Fruit fly (Drosophila melanogaster) whole organism, embryonic: ENCODE measurements around the gene grim.

Experiments used
- Ada2b ChIP-seq: fragments of 200-800 bp; sonication (Bioruptor generic); IDR thresholded peaks from 2 replicates; pipeline ENCODE4 v1.3.6; 2022; ENCODE audit warnings: missing biosample characterization, missing genetic modification characterization
- Asciz ChIP-seq: fragments of 200-800 bp; sonication (Bioruptor generic); optimal IDR thresholded peaks from 2 replicates; lab custom pipeline; 2017; ENCODE audit warnings: missing biosample characterization, mild to moderate bottlenecking, missing genetic modification characterization, missing genetic modification reagents
- Atf3 ChIP-seq: fragments of 200-800 bp; sonication (Bioruptor generic); optimal IDR thresholded peaks from 3 replicates; lab custom pipeline; 2016; ENCODE audit warnings: missing biosample characterization, missing genetic modification characterization
- CG13894 ChIP-seq: fragments of 200-800 bp; sonication (Bioruptor generic); optimal IDR thresholded peaks from 3 replicates; lab custom pipeline; 2018; ENCODE audit warnings: missing biosample characterization, mild to moderate bottlenecking, missing genetic modification characterization, moderate library complexity
- CG1602 ChIP-seq: fragments of 200-800 bp; sonication (Bioruptor generic); optimal IDR thresholded peaks from 3 replicates; lab custom pipeline; 2016; ENCODE audit warnings: missing biosample characterization, missing genetic modification characterization
- CG17186 ChIP-seq: fragments of 200-800 bp; sonication (Bioruptor generic); optimal IDR thresholded peaks from 3 replicates; lab custom pipeline; 2017; ENCODE audit warnings: missing biosample characterization, missing genetic modification reagents, missing genetic modification characterization
- CG17361 ChIP-seq: fragments of 200-800 bp; sonication (Bioruptor generic); IDR thresholded peaks from 3 replicates; pipeline ENCODE4 v1.3.6; 2022; ENCODE audit warnings: missing biosample characterization, missing genetic modification characterization
- CG18476 ChIP-seq: fragments of 200-800 bp; sonication (Bioruptor generic); optimal IDR thresholded peaks from 2 replicates; lab custom pipeline; 2016; ENCODE audit warnings: missing biosample characterization, mild to moderate bottlenecking, missing genetic modification characterization
- CG32767 ChIP-seq: fragments of 200-800 bp; sonication (Bioruptor generic); IDR thresholded peaks from 2 replicates; pipeline ENCODE4 v1.3.6; 2022; ENCODE audit warnings: missing biosample characterization, missing genetic modification characterization
- CG32772 ChIP-seq: fragments of 200-800 bp; sonication (Bioruptor generic); IDR thresholded peaks from 2 replicates; pipeline ENCODE4 v1.3.6; 2022; ENCODE audit warnings: missing biosample characterization, missing genetic modification characterization
- CG3281 ChIP-seq: fragments of 200-800 bp; sonication (Bioruptor generic); optimal IDR thresholded peaks from 3 replicates; lab custom pipeline; 2017; ENCODE audit warnings: missing biosample characterization, mild to moderate bottlenecking, missing genetic modification characterization
- CG34224 ChIP-seq: fragments of 200-800 bp; sonication (Bioruptor generic); IDR thresholded peaks from 3 replicates; pipeline ENCODE4 v1.3.6; 2022; ENCODE audit warnings: missing biosample characterization, missing genetic modification characterization; ENCODE audit not compliant: partially characterized antibody
- CG4617 ChIP-seq: fragments of 200-800 bp; sonication (Bioruptor generic); optimal IDR thresholded peaks from 3 replicates; lab custom pipeline; 2016; ENCODE audit warnings: missing biosample characterization, missing genetic modification characterization, borderline replicate concordance
- CG6854 ChIP-seq: fragments of 200-800 bp; sonication (Bioruptor generic); optimal IDR thresholded peaks from 3 replicates; lab custom pipeline; 2017; ENCODE audit warnings: missing biosample characterization, mild to moderate bottlenecking, missing genetic modification characterization
- CG8290 ChIP-seq, 3 experiments: fragments of 200-800 bp; sonication (Bioruptor generic); optimal IDR thresholded peaks; 2 replicates each; lab custom pipeline; 2016 to 2019; ENCODE audit warnings: missing biosample characterization in 3 of 3, missing genetic modification characterization in 3 of 3, mild to moderate bottlenecking in 2 of 3, moderate library complexity in 1 of 3
- CG8388 ChIP-seq: fragments of 200-800 bp; sonication (Bioruptor generic); optimal IDR thresholded peaks from 2 replicates; lab custom pipeline; 2019; ENCODE audit warnings: missing biosample characterization, mild to moderate bottlenecking, missing genetic modification characterization, moderate library complexity
- CG9437 ChIP-seq: fragments of 200-800 bp; sonication (Bioruptor generic); optimal IDR thresholded peaks from 2 replicates; lab custom pipeline; 2018; ENCODE audit warnings: missing biosample characterization, mild to moderate bottlenecking, missing genetic modification characterization
- CTCF ChIP-seq: fragments of 200-800 bp; sonication (Bioruptor generic); optimal IDR thresholded peaks from 2 replicates; lab custom pipeline; 2017; ENCODE audit warnings: missing biosample characterization, mild to moderate bottlenecking, missing genetic modification characterization, moderate library complexity
- Chrac-16 ChIP-seq: fragments of 200-800 bp; sonication (Bioruptor generic); optimal IDR thresholded peaks from 3 replicates; lab custom pipeline; 2016; ENCODE audit warnings: missing biosample characterization, missing genetic modification characterization
- D19A ChIP-seq: fragments of 200-800 bp; optimal IDR thresholded peaks from 3 replicates; lab custom pipeline; 2019; ENCODE audit warnings: missing biosample characterization, mild to moderate bottlenecking, missing genetic modification characterization, moderate library complexity
- Dbx ChIP-seq: fragments of 200-800 bp; sonication (Bioruptor generic); IDR thresholded peaks from 3 replicates; pipeline ENCODE4 v1.3.6; 2022; ENCODE audit warnings: missing biosample characterization, missing genetic modification characterization
- ERR ChIP-seq: fragments of 200-800 bp; sonication (Bioruptor generic); optimal IDR thresholded peaks from 2 replicates; lab custom pipeline; 2016; ENCODE audit warnings: missing biosample characterization, missing genetic modification characterization
- HmgD ChIP-seq: fragments of 200-800 bp; sonication (Bioruptor generic); optimal IDR thresholded peaks from 3 replicates; lab custom pipeline; 2016; ENCODE audit warnings: missing biosample characterization, missing genetic modification characterization
- HmgZ ChIP-seq: fragments of 200-800 bp; sonication (Bioruptor generic); optimal IDR thresholded peaks from 2 replicates; lab custom pipeline; 2018; ENCODE audit warnings: missing biosample characterization, mild to moderate bottlenecking, missing genetic modification characterization
- MBD-R2 ChIP-seq: fragments of 200-800 bp; sonication (Bioruptor generic); IDR thresholded peaks from 2 replicates; pipeline ENCODE4 v1.3.6; 2022; ENCODE audit warnings: missing biosample characterization, missing genetic modification characterization
- NFAT ChIP-seq: fragments of 200-800 bp; sonication (Bioruptor generic); IDR thresholded peaks from 2 replicates; pipeline ENCODE4 v1.3.6; 2022; ENCODE audit warnings: missing biosample characterization, missing genetic modification characterization
- Optix ChIP-seq: fragments of 200-800 bp; sonication (Bioruptor generic); IDR thresholded peaks from 3 replicates; pipeline ENCODE4 v1.3.6; 2022; ENCODE audit warnings: missing biosample characterization, missing genetic modification characterization
- Rx ChIP-seq: fragments of 200-800 bp; sonication (Bioruptor generic); IDR thresholded peaks from 2 replicates; pipeline ENCODE4 v1.3.6; 2022; ENCODE audit warnings: missing biosample characterization, missing genetic modification characterization
- Taf1 ChIP-seq: fragments of 200-800 bp; sonication (Bioruptor generic); IDR thresholded peaks from 2 replicates; pipeline ENCODE4 v1.3.6; 2022; ENCODE audit warnings: missing biosample characterization, missing genetic modification characterization
- Xrp1 ChIP-seq: fragments of 200-800 bp; sonication (Bioruptor generic); IDR thresholded peaks from 2 replicates; pipeline ENCODE4 v1.3.6; 2022; ENCODE audit warnings: missing biosample characterization, missing genetic modification characterization
- abd-A ChIP-seq: fragments of 200-800 bp; sonication (Bioruptor generic); optimal IDR thresholded peaks from 3 replicates; lab custom pipeline; 2019; ENCODE audit warnings: missing biosample characterization, mild to moderate bottlenecking, missing genetic modification characterization, moderate library complexity
- ap ChIP-seq: fragments of 200-800 bp; sonication (Bioruptor generic); IDR thresholded peaks from 2 replicates; pipeline ENCODE4 v1.3.6; 2022; ENCODE audit warnings: missing biosample characterization, missing genetic modification characterization
- ara ChIP-seq: fragments of 200-800 bp; sonication (Bioruptor generic); IDR thresholded peaks from 2 replicates; pipeline ENCODE4 v1.3.6; 2022; ENCODE audit warnings: missing biosample characterization, missing genetic modification characterization
- cas ChIP-seq: fragments of 200-800 bp; sonication (Bioruptor generic); IDR thresholded peaks from 2 replicates; pipeline ENCODE4 v1.3.6; 2022; ENCODE audit warnings: missing biosample characterization, missing genetic modification characterization
- crp ChIP-seq, 2 experiments: fragments of 200-800 bp; sonication (Bioruptor generic); optimal IDR thresholded peaks; 2 replicates in 1 of 2; 3 replicates in 1 of 2; lab custom pipeline; 2017; ENCODE audit warnings: missing biosample characterization in 2 of 2, missing genetic modification characterization in 2 of 2, mild to moderate bottlenecking in 1 of 2, moderate library complexity in 1 of 2
- dmrt11E ChIP-seq: fragments of 200-800 bp; sonication (Bioruptor generic); optimal IDR thresholded peaks from 3 replicates; lab custom pipeline; 2018; ENCODE audit warnings: missing biosample characterization, mild to moderate bottlenecking, missing genetic modification characterization, moderate library complexity
- ems ChIP-seq: fragments of 200-800 bp; sonication (Bioruptor generic); optimal IDR thresholded peaks from 3 replicates; lab custom pipeline; 2016; ENCODE audit warnings: missing biosample characterization, missing genetic modification characterization
- jigr1 ChIP-seq: fragments of 200-800 bp; sonication (Bioruptor generic); IDR thresholded peaks from 3 replicates; pipeline ENCODE4 v1.3.6; 2022; ENCODE audit warnings: missing biosample characterization, missing genetic modification characterization
- lbe ChIP-seq: fragments of 200-800 bp; sonication (Bioruptor generic); optimal IDR thresholded peaks from 2 replicates; lab custom pipeline; 2016; ENCODE audit warnings: missing biosample characterization, mild to moderate bottlenecking, missing genetic modification characterization
- otp ChIP-seq: fragments of 200-800 bp; sonication (Bioruptor generic); IDR thresholded peaks from 3 replicates; pipeline ENCODE4, ENCODE4 v1.3.6; 2022; ENCODE audit warnings: missing biosample characterization, missing genetic modification characterization
- pb ChIP-seq: fragments of 200-800 bp; sonication (Bioruptor generic); optimal IDR thresholded peaks from 3 replicates; lab custom pipeline; 2016; ENCODE audit warnings: missing biosample characterization, missing genetic modification characterization
- pita ChIP-seq: fragments of 200-800 bp; sonication (Bioruptor generic); optimal IDR thresholded peaks from 2 replicates; lab custom pipeline; 2017; ENCODE audit warnings: missing biosample characterization, mild to moderate bottlenecking, missing genetic modification characterization
- sc ChIP-seq, 3 experiments: fragments of >200 bp in 2 of 3; fragments of 200-800 bp in 1 of 3; sonication (Bioruptor generic) in 1 of 3; optimal IDR thresholded peaks; 2 replicates in 2 of 3; 3 replicates in 1 of 3; lab custom pipeline; 2017; ENCODE audit warnings: mild to moderate bottlenecking in 1 of 3, missing biosample characterization in 1 of 3, missing genetic modification characterization in 1 of 3, missing genetic modification reagents in 1 of 3
- sim ChIP-seq: fragments of 200-800 bp; sonication (Bioruptor generic); IDR thresholded peaks from 2 replicates; pipeline ENCODE4 v1.3.6; 2022; ENCODE audit warnings: missing biosample characterization, missing genetic modification characterization
- tin ChIP-seq: fragments of 200-800 bp; sonication (Bioruptor generic); optimal IDR thresholded peaks from 3 replicates; lab custom pipeline; 2016; ENCODE audit warnings: missing biosample characterization, missing genetic modification characterization
- twi ChIP-seq: fragments of 200-800 bp; optimal IDR thresholded peaks from 2 replicates; lab custom pipeline; 2019; ENCODE audit warnings: missing biosample characterization, mild to moderate bottlenecking, missing genetic modification characterization, moderate library complexity
- vnd ChIP-seq: fragments of 200-800 bp; sonication (Bioruptor generic); IDR thresholded peaks from 3 replicates; pipeline ENCODE4 v1.3.6; 2022; ENCODE audit warnings: missing biosample characterization, missing genetic modification characterization; ENCODE audit not compliant: partially characterized antibody
- z ChIP-seq: fragments of 200-800 bp; sonication (Bioruptor generic); IDR thresholded peaks from 3 replicates; pipeline ENCODE4 v1.3.6; 2022; ENCODE audit warnings: missing biosample characterization, missing genetic modification characterization
- zen ChIP-seq: fragments of 200-800 bp; sonication (Bioruptor generic); optimal IDR thresholded peaks from 3 replicates; lab custom pipeline; 2018; ENCODE audit warnings: missing biosample characterization, mild to moderate bottlenecking, missing genetic modification characterization, moderate library complexity
- zen2 ChIP-seq: fragments of 200-800 bp; sonication (Bioruptor generic); IDR thresholded peaks from 3 replicates; pipeline ENCODE4 v1.3.6; 2022; ENCODE audit warnings: missing biosample characterization, missing genetic modification characterization; ENCODE audit not compliant: partially characterized antibody

grim gene

dm6 chr3L:18349090-18349709 lies 45.0 kb upstream of the grim start (continued):
- TF ChIP-seq CG4617 (GFP tag; lab: Kevin White, UChicago) (peak; percentile 1), twi (peak; percentile 26), zen2 (GFP tag; lab: Robert Waterston, UW) (no peak), jigr1 (no peak), Asciz (GFP tag; lab: Kevin White, UChicago) (no peak), tin (GFP tag; lab: Kevin White, UChicago) (peak; percentile 41), CTCF (GFP tag; lab: Kevin White, UChicago) (no peak), pita (GFP tag; lab: Kevin White, UChicago) (no peak), D19A (peak; percentile 50), CG34224 (no peak), CG17186 (no peak), Xrp1 (GFP tag; lab: Robert Waterston, UW) (peak; percentile 84), CG1602 (GFP tag; lab: Kevin White, UChicago) (peak; percentile 46), dmrt11E (tag; lab: Kevin White, UChicago) (peak; percentile 93), sim (peak; percentile 50; the same call in 1 of the 2 replicates), Dbx (no peak), CG6854 (GFP tag; lab: Kevin White, UChicago) (no peak), ems (GFP tag; lab: Kevin White, UChicago) (no peak), Chrac-16 (peak; percentile 42), CG8388 (GFP tag; lab: Kevin White, UChicago) (peak; percentile 71), NFAT (GFP tag; lab: Robert Waterston, UW) (no peak), MBD-R2 (GFP tag; lab: Robert Waterston, UW) (no peak), sc (optimal IDR thresholded peaks at IDR 0.05; lab: Kevin White, UChicago) (no peak), sc (GFP tag; optimal IDR thresholded peaks at IDR 0.05; lab: Kevin White, UChicago) (peak; percentile 30), Atf3 (GFP tag; lab: Kevin White, UChicago) (no peak), otp (peak; percentile 66; the same call in 1 of the 3 replicates), CG8290 (GFP tag; optimal IDR thresholded peaks at IDR 0.05; lab: Kevin White, UChicago) (no peak), CG8290 (tag; optimal IDR thresholded peaks at IDR 0.05; lab: Kevin White, UChicago) (no peak), crp (GFP tag; optimal IDR thresholded peaks at IDR 0.05; lab: Kevin White, UChicago) (no peak), CG18476 (GFP tag; lab: Kevin White, UChicago) (peak; percentile 22), HmgZ (tag; lab: Kevin White, UChicago) (no peak), CG3281 (GFP tag; lab: Kevin White, UChicago) (no peak), abd-A (no peak), z (GFP tag; lab: Robert Waterston, UW) (no peak), ERR (GFP tag; lab: Kevin White, UChicago) (no peak), CG32767 (GFP tag; lab: Robert Waterston, UW) (0 out of 2 replicates have a peak, but pooled peaks have one; percentile 38), cas (GFP tag; lab: Robert Waterston, UW) (no peak), Taf1 (GFP tag; lab: Robert Waterston, UW) (no peak), Optix (GFP tag; lab: Robert Waterston, UW) (no peak), CG13894 (tag; lab: Kevin White, UChicago) (no peak), ara (GFP tag; lab: Robert Waterston, UW) (peak; percentile 79), lbe (GFP tag; lab: Kevin White, UChicago) (no peak), HmgD (GFP tag; lab: Kevin White, UChicago) (no peak), CG32772 (GFP tag; lab: Robert Waterston, UW) (no peak; the same call in 1 of the 2 replicates), vnd (GFP tag; lab: Robert Waterston, UW) (no peak), CG17361 (GFP tag; lab: Robert Waterston, UW) (no peak), Ada2b (GFP tag; lab: Robert Waterston, UW) (no peak), ap (GFP tag; lab: Robert Waterston, UW) (peak; percentile 3; the same call in 1 of the 2 replicates), pb (no peak), zen (tag; lab: Kevin White, UChicago) (peak; percentile 77), Rx (GFP tag; lab: Robert Waterston, UW) (0 out of 2 replicates have a peak, but pooled peaks have one; percentile 27), CG9437 (GFP tag; lab: Kevin White, UChicago) (no peak)
